Worm (Caenorhabditis elegans): ENCODE results near the gene W09H1.3.

DNA sequence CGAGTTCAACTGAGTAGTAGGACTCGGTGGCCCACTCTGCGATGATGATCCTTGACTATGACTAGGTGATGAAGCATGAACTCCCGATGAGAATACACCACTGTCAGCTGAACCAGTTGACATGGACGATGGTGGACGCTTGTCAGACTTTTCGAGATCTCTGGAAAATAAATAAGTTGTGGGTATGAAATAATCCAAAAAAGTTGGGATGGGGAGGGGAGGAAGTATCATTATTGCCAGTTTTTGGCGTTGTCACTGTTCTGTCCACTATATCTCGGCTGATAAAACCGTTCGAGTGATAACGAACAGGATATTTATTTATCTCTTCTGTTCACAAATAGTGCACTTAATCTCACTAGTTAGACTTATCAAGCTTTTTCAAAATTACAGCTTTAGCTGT is 20.2 kb upstream of the W09H1.3 start:
- no peak for TF ChIP-seq pha-4 (tag; optimal IDR thresholded peaks at IDR 0.05)
- TF ChIP-seq snpc-4 (tag; optimal IDR thresholded peaks at IDR 0.05): no peak
- no peak for TF ChIP-seq nhr-28 (tag; optimal IDR thresholded peaks at IDR 0.05)
- TF ChIP-seq nhr-76 (tag; optimal IDR thresholded peaks at IDR 0.05): no peak
- TF ChIP-seq ceh-83 (GFP tag; optimal IDR thresholded peaks at IDR 0.05): no peak
- TF ChIP-seq ztf-11 (tag; optimal IDR thresholded peaks at IDR 0.05): no peak
- TF ChIP-seq sptf-1 (tag; optimal IDR thresholded peaks at IDR 0.05): no peak
- TF ChIP-seq mep-1 (tag; optimal IDR thresholded peaks at IDR 0.05): no peak
